Worm (Caenorhabditis elegans) whole organism, L4 larva: ENCODE results near the gene T20G5.8.

Experiments
- D1046.2 ChIP-seq: fragments of 200-800 bp; sonication (Bioruptor generic); IDR thresholded peaks from 2 replicates; pipeline ENCODE4 v1.3.6; 2022; ENCODE audit warnings: missing genetic modification characterization, missing compliant biosample characterization
- R02D3.7 ChIP-seq: fragments of 150-350 bp; sonication (generic microtip); optimal IDR thresholded peaks from 3 replicates; lab custom pipeline; 2014; ENCODE audit warnings: missing biosample characterization, missing genetic modification characterization
- T26A8.4 ChIP-seq: fragments of 200-800 bp; sonication (Bioruptor generic); IDR thresholded peaks from 2 replicates; pipeline ENCODE4 v1.3.6; 2022; ENCODE audit warnings: missing genetic modification characterization, missing compliant biosample characterization
- aha-1 ChIP-seq: fragments of 150-350 bp; peaks from one replicate; lab custom pipeline; 2014; ENCODE audit warnings: missing biosample characterization, missing genetic modification characterization
- attf-4 ChIP-seq: sonication (generic microtip); optimal IDR thresholded peaks from 3 replicates; lab custom pipeline; 2017; ENCODE audit warnings: missing biosample characterization, missing genetic modification characterization
- ceh-32 ChIP-seq: sonication (generic microtip); optimal IDR thresholded peaks from 2 replicates; lab custom pipeline; 2016; ENCODE audit warnings: mild to moderate bottlenecking, missing genetic modification characterization, missing compliant biosample characterization; ENCODE audit not compliant: poor library complexity
- cey-2 ChIP-seq: sonication (generic microtip); optimal IDR thresholded peaks from 3 replicates; lab custom pipeline; 2017; ENCODE audit warnings: missing genetic modification characterization, mild to moderate bottlenecking, missing compliant biosample characterization, antibody characterized with exemption, borderline replicate concordance; ENCODE audit not compliant: insufficient read depth
- ctbp-1 ChIP-seq: fragments of 200-800 bp; sonication (Bioruptor generic); IDR thresholded peaks from 2 replicates; pipeline ENCODE4 v1.3.6; 2022; ENCODE audit warnings: missing genetic modification reagents, missing genetic modification characterization, missing compliant biosample characterization
- dpl-1 ChIP-seq: fragments of 150-350 bp; optimal IDR thresholded peaks from 2 replicates; lab custom pipeline; 2014; ENCODE audit warnings: missing biosample characterization, missing genetic modification reagents, missing genetic modification characterization
- dve-1 ChIP-seq: sonication (generic microtip); optimal IDR thresholded peaks from 2 replicates; lab custom pipeline; 2017; ENCODE audit warnings: antibody characterized with exemption, mild to moderate bottlenecking, missing genetic modification characterization, missing compliant biosample characterization; ENCODE audit not compliant: insufficient read depth
- egl-27 ChIP-seq: sonication (generic microtip); optimal IDR thresholded peaks from 3 replicates; lab custom pipeline; 2017; ENCODE audit warnings: missing biosample characterization, missing genetic modification reagents, missing genetic modification characterization
- egl-43 ChIP-seq: fragments of 200-800 bp; sonication (Bioruptor generic); IDR thresholded peaks from 2 replicates; pipeline ENCODE4 v1.3.6; 2022; ENCODE audit warnings: missing genetic modification reagents, missing genetic modification characterization, missing compliant biosample characterization
- hlh-11 ChIP-seq: fragments of 200-800 bp; sonication (Bioruptor generic); optimal IDR thresholded peaks from 2 replicates; lab custom pipeline; 2018; ENCODE audit warnings: mild to moderate bottlenecking, missing genetic modification characterization, missing compliant biosample characterization
- hmg-1.1 ChIP-seq: fragments of 200-800 bp; sonication (Bioruptor generic); IDR thresholded peaks from 2 replicates; pipeline ENCODE4 v1.3.6; 2022; ENCODE audit warnings: missing genetic modification reagents, missing genetic modification characterization, missing compliant biosample characterization
- jun-1 ChIP-seq: fragments of 150-350 bp; optimal IDR thresholded peaks from 2 replicates; lab custom pipeline; 2014; ENCODE audit warnings: missing biosample characterization, missing genetic modification reagents, missing genetic modification characterization
- lin-1 ChIP-seq: fragments of 200-800 bp; sonication (Bioruptor generic); IDR thresholded peaks from 2 replicates; pipeline ENCODE4 v1.3.6; 2022; ENCODE audit warnings: missing genetic modification reagents, missing genetic modification characterization, missing compliant biosample characterization
- lin-15B ChIP-seq: fragments of 150-350 bp; sonication (generic microtip); optimal IDR thresholded peaks from 3 replicates; lab custom pipeline; 2014; ENCODE audit warnings: missing biosample characterization, missing genetic modification characterization
- lin-29 ChIP-seq: fragments of 200-800 bp; sonication (Bioruptor generic); IDR thresholded peaks from 2 replicates; pipeline ENCODE4 v1.3.6; 2022; ENCODE audit warnings: missing genetic modification reagents, missing genetic modification characterization, missing compliant biosample characterization
- lsy-2 ChIP-seq, 2 experiments: fragments of 150-350 bp in 1 of 2; sonication (generic microtip) in 1 of 2; optimal IDR thresholded peaks; 2 replicates each; lab custom pipeline; 2014 to 2017; ENCODE audit warnings: missing biosample characterization in 2 of 2, missing genetic modification characterization in 2 of 2
- madf-9 ChIP-seq: fragments of 200-800 bp; sonication (Bioruptor generic); conservative IDR thresholded peaks from 2 replicates; pipeline ENCODE4 v1.3.6; 2022; ENCODE audit warnings: missing genetic modification reagents, missing genetic modification characterization, missing compliant biosample characterization
- mdl-1 ChIP-seq, 2 experiments: fragments of 150-350 bp in 1 of 2; sonication (generic microtip) in 1 of 2; optimal IDR thresholded peaks; 2 replicates each; lab custom pipeline; 2014 to 2017; ENCODE audit warnings: missing biosample characterization in 2 of 2, missing genetic modification characterization in 2 of 2
- mep-1 ChIP-seq: fragments of 150-350 bp; sonication (generic microtip); optimal IDR thresholded peaks from 3 replicates; lab custom pipeline; 2014; ENCODE audit warnings: missing biosample characterization, missing genetic modification characterization
- mxl-3 ChIP-seq: fragments of 200-800 bp; sonication (Bioruptor generic); optimal IDR thresholded peaks from 2 replicates; lab custom pipeline; 2018; ENCODE audit warnings: mild to moderate bottlenecking, missing genetic modification characterization, missing compliant biosample characterization
- nhr-11 ChIP-seq: fragments of 150-350 bp; optimal IDR thresholded peaks from 2 replicates; lab custom pipeline; 2014; ENCODE audit warnings: missing biosample characterization, missing genetic modification characterization
- php-3 ChIP-seq: fragments of 200-800 bp; sonication (Bioruptor generic); IDR thresholded peaks from 2 replicates; pipeline ENCODE4 v1.3.6; 2022; ENCODE audit warnings: missing genetic modification reagents, missing genetic modification characterization, missing compliant biosample characterization
- rbr-2 ChIP-seq: sonication (generic microtip); optimal IDR thresholded peaks from 2 replicates; lab custom pipeline; 2016; ENCODE audit warnings: missing genotype, missing genetic modification characterization, missing compliant biosample characterization
- saeg-2 ChIP-seq: fragments of 200-800 bp; sonication (Bioruptor generic); IDR thresholded peaks from 2 replicates; pipeline ENCODE4 v1.3.6; 2022; ENCODE audit warnings: missing genetic modification reagents, missing genetic modification characterization, missing compliant biosample characterization
- sdz-12 ChIP-seq: fragments of 200-800 bp; sonication (Bioruptor generic); optimal IDR thresholded peaks from 2 replicates; lab custom pipeline; 2018; ENCODE audit warnings: mild to moderate bottlenecking, missing genetic modification characterization, missing compliant biosample characterization
- set-16 ChIP-seq: fragments of 200-800 bp; sonication (Bioruptor generic); IDR thresholded peaks from 2 replicates; pipeline ENCODE4 v1.3.6; 2022; ENCODE audit warnings: missing genetic modification reagents, missing genetic modification characterization, missing compliant biosample characterization
- skn-1 ChIP-seq: fragments of 150-350 bp; optimal IDR thresholded peaks from 2 replicates; lab custom pipeline; 2014; ENCODE audit warnings: missing biosample characterization, missing genetic modification characterization
- snpc-4 ChIP-seq: fragments of 150-350 bp; optimal IDR thresholded peaks from 2 replicates; lab custom pipeline; 2014; ENCODE audit warnings: missing biosample characterization, missing genetic modification characterization
- spr-3 ChIP-seq: fragments of 200-800 bp; sonication (Bioruptor generic); optimal IDR thresholded peaks from 2 replicates; lab custom pipeline; 2018; ENCODE audit warnings: mild to moderate bottlenecking, missing genetic modification characterization, missing compliant biosample characterization
- tra-1 ChIP-seq: fragments of 200-800 bp; sonication (Bioruptor generic); IDR thresholded peaks from 2 replicates; pipeline ENCODE4 v1.3.6; 2022; ENCODE audit warnings: missing genetic modification reagents, missing genetic modification characterization, missing compliant biosample characterization
- unc-62 ChIP-seq, 3 experiments: fragments of 150-350 bp in 1 of 3; sonication (generic microtip); optimal IDR thresholded peaks in 2 of 3; peaks in 1 of 3; 1 replicate in 1 of 3; 2 replicates in 2 of 3; lab custom pipeline; 2014 to 2017; ENCODE audit warnings: missing biosample characterization in 3 of 3, missing genetic modification characterization in 3 of 3, missing genetic modification reagents in 3 of 3, missing genotype in 1 of 3
- vab-7 ChIP-seq: fragments of 200-800 bp; sonication (Bioruptor generic); IDR thresholded peaks from 2 replicates; pipeline ENCODE4 v1.3.6; 2022; ENCODE audit warnings: missing genetic modification reagents, missing genetic modification characterization, missing compliant biosample characterization
- zfp-3 ChIP-seq: fragments of 200-800 bp; sonication (Bioruptor generic); conservative IDR thresholded peaks from 2 replicates; pipeline ENCODE4 v1.3.6; 2022; ENCODE audit warnings: missing genetic modification reagents, missing genetic modification characterization, missing compliant biosample characterization
- zip-2 ChIP-seq: fragments of 150-350 bp; optimal IDR thresholded peaks from 2 replicates; lab custom pipeline; 2014; ENCODE audit warnings: missing biosample characterization, missing genetic modification characterization
- ztf-11 ChIP-seq: fragments of 150-350 bp; optimal IDR thresholded peaks from 2 replicates; lab custom pipeline; 2014; ENCODE audit warnings: missing biosample characterization, missing genetic modification characterization
- ztf-7 ChIP-seq: fragments of 150-350 bp; optimal IDR thresholded peaks from 2 replicates; lab custom pipeline; 2014; ENCODE audit warnings: missing biosample characterization, missing genetic modification characterization

T20G5.8 gene

ce11 chrIII:10178023-10178422 lies 21.1 kb upstream of the T20G5.8 start:
- TF ChIP-seq lsy-2 (tag; optimal IDR thresholded peaks at IDR 0.05; lab: Kevin White, UChicago), result no peak
- peak in 1 of 2 experiments; percentile 99 for TF ChIP-seq unc-62 (GFP tag; optimal IDR thresholded peaks at IDR 0.05 in 1 of 2; lab: Kevin White, UChicago)
- TF ChIP-seq unc-62 (tag; optimal IDR thresholded peaks at IDR 0.05; lab: Kevin White, UChicago), result no peak

ce11 chrIII:10178552-10178951 lies 20.6 kb upstream of the T20G5.8 start:
- TF ChIP-seq snpc-4 (tag; lab: Kevin White, UChicago) (no peak), aha-1 (tag; lab: Kevin White, UChicago) (peak; percentile 95), unc-62 (GFP tag; optimal IDR thresholded peaks at IDR 0.05 in 1 of 2; lab: Kevin White, UChicago) (peak in 1 of 2 experiments; percentile 19), unc-62 (tag; optimal IDR thresholded peaks at IDR 0.05; lab: Kevin White, UChicago) (no peak)
- TF ChIP-seq, all 104 proteins: peak for 2

ce11 chrIII:10179444-10179843 lies 19.7 kb upstream of the T20G5.8 start:
- TF ChIP-seq unc-62 (GFP tag; optimal IDR thresholded peaks at IDR 0.05 in 1 of 2; lab: Kevin White, UChicago), result peak in 1 of 2 experiments; percentile 97
- TF ChIP-seq unc-62 (tag; optimal IDR thresholded peaks at IDR 0.05; lab: Kevin White, UChicago), result no peak
- no peak for TF ChIP-seq spr-3 (GFP tag; lab: Kevin White, UChicago)

ce11 chrIII:10181868-10182267 lies 17.3 kb upstream of the T20G5.8 start:
- TF ChIP-seq D1046.2 (GFP tag; lab: Robert Waterston, UW) (no peak), mep-1 (tag; lab: Kevin White, UChicago) (no peak), php-3 (GFP tag; lab: Robert Waterston, UW) (no peak), mdl-1 (tag; optimal IDR thresholded peaks at IDR 0.05; lab: Kevin White, UChicago) (no peak), lin-29 (GFP tag; lab: Robert Waterston, UW) (no peak), skn-1 (tag; lab: Kevin White, UChicago) (no peak), madf-9 (no peak), unc-62 (GFP tag; optimal IDR thresholded peaks at IDR 0.05 in 1 of 2; lab: Kevin White, UChicago) (peak in 1 of 2 experiments; percentile 90), unc-62 (tag; optimal IDR thresholded peaks at IDR 0.05; lab: Kevin White, UChicago) (no peak)

- TF ChIP-seq dpl-1 (GFP tag; lab: Kevin White, UChicago) (no peak), unc-62 (GFP tag; optimal IDR thresholded peaks at IDR 0.05 in 1 of 2; lab: Kevin White, UChicago) (peak in 1 of 2 experiments; percentile 49), unc-62 (tag; optimal IDR thresholded peaks at IDR 0.05; lab: Kevin White, UChicago) (no peak), jun-1 (tag; lab: Kevin White, UChicago) (no peak), php-3 (GFP tag; lab: Robert Waterston, UW) (no peak), egl-27 (tag; lab: Kevin White, UChicago) (no peak), lin-15B (no peak)
Measured at ce11 chrIII:10186160-10186559, 13.0 kb upstream of the T20G5.8 start, which contains the start of gene unc-47. Gene unc-47, minus strand, starts transcription at chrIII:10186260.

- TF ChIP-seq egl-43, result no peak
- no peak for TF ChIP-seq zip-2
- TF ChIP-seq mxl-3 (GFP tag; lab: Kevin White, UChicago), result no peak
- no peak for TF ChIP-seq dve-1 (tag; lab: Kevin White, UChicago)
- no peak for TF ChIP-seq ztf-7
- TF ChIP-seq nhr-11 (tag; lab: Kevin White, UChicago), result no peak
- no peak for TF ChIP-seq zfp-3
- TF ChIP-seq cey-2 (tag; lab: Kevin White, UChicago), result no peak
- no peak for TF ChIP-seq ztf-11 (tag; lab: Kevin White, UChicago)
- no peak for TF ChIP-seq spr-3 (GFP tag; lab: Kevin White, UChicago)
- TF ChIP-seq hlh-11, result no peak
- no peak for TF ChIP-seq T26A8.4 (GFP tag; lab: Robert Waterston, UW)
- no peak for TF ChIP-seq vab-7
- peak in 1 of 2 experiments; percentile 8 for TF ChIP-seq lsy-2 (tag; optimal IDR thresholded peaks at IDR 0.05; lab: Kevin White, UChicago)
- TF ChIP-seq lin-29 (GFP tag; lab: Robert Waterston, UW), result no peak
- no peak for TF ChIP-seq R02D3.7 (tag; lab: Kevin White, UChicago)
- TF ChIP-seq lin-1 (GFP tag; lab: Robert Waterston, UW), result no peak
- no peak for TF ChIP-seq rbr-2 (tag; lab: Kevin White, UChicago)
- peak; percentile 43 for TF ChIP-seq aha-1 (tag; lab: Kevin White, UChicago)
- TF ChIP-seq set-16 (GFP tag; lab: Robert Waterston, UW), result no peak; the same call in 1 of the 2 replicates
- TF ChIP-seq saeg-2 (GFP tag; lab: Robert Waterston, UW), result no peak
- no peak for TF ChIP-seq ctbp-1
- TF ChIP-seq attf-4 (tag; lab: Kevin White, UChicago), result no peak
- TF ChIP-seq tra-1 (GFP tag; lab: Robert Waterston, UW), result no peak
- no peak for TF ChIP-seq ceh-32
- TF ChIP-seq sdz-12 (GFP tag; lab: Kevin White, UChicago), result no peak
- TF ChIP-seq hmg-1.1, result peak; percentile 66
Measured at ce11 chrIII:10187840-10188239, 11.3 kb upstream of the T20G5.8 start.
